Fruit fly (Drosophila melanogaster): ENCODE measurements around the gene CG31010.

DNA sequence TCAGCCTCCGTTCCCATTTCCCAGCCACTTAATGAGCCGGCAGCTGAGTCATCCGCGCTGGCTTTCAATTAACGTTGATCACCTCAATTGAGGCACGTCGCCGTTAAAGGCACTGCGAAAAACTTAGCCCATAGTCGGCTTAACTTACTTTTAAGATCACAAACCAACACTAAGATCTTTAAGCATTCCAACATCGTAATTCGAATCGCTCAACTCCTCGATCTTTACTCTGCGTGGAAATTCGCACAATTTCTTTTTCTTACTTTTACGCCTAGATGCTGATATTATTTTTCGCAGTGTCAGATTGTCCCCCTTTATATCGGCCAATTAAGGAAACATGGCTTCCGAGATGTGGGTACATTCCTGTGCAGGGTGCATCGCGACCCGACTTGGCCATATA is 16.5 kb upstream of the CG31010 start:
- TF ChIP-seq EcR (GFP tag; optimal IDR thresholded peaks at IDR 0.05) (no peak), psq (optimal IDR thresholded peaks at IDR 0.05) (no peak), CG8478 (optimal IDR thresholded peaks at IDR 0.05) (no peak), usp (GFP tag; optimal IDR thresholded peaks at IDR 0.05) (no peak), Dll (optimal IDR thresholded peaks at IDR 0.05) (no peak)
